Worm (Caenorhabditis elegans) whole organism, L1 larva: ENCODE data around the gene rom-2.

Source experiments
- C04F5.9 ChIP-seq: sonication (generic microtip); optimal IDR thresholded peaks from 2 replicates; lab custom pipeline; 2016; ENCODE audit warnings: missing genetic modification characterization, missing compliant biosample characterization
- C34B4.2 ChIP-seq: sonication (generic microtip); optimal IDR thresholded peaks from 2 replicates; lab custom pipeline; 2017; ENCODE audit warnings: mild to moderate bottlenecking, missing genetic modification characterization, missing compliant biosample characterization
- Y116A8C.19 ChIP-seq: sonication (generic microtip); optimal IDR thresholded peaks from 2 replicates; lab custom pipeline; 2016; ENCODE audit warnings: missing compliant biosample characterization, missing genetic modification characterization, borderline replicate concordance
- aha-1 ChIP-seq: fragments of 150-350 bp; optimal IDR thresholded peaks from 2 replicates; lab custom pipeline; 2014; ENCODE audit warnings: missing biosample characterization, missing genetic modification characterization
- ama-1 ChIP-seq: fragments of 150-350 bp; optimal IDR thresholded peaks from 2 replicates; lab custom pipeline; 2014
- ceh-63 ChIP-seq: fragments of 200-800 bp; sonication (Bioruptor generic); optimal IDR thresholded peaks from 2 replicates; lab custom pipeline; 2018; ENCODE audit warnings: mild to moderate bottlenecking, missing genetic modification characterization, missing compliant biosample characterization
- ceh-8 ChIP-seq: fragments of 200-800 bp; sonication (Bioruptor generic); optimal IDR thresholded peaks from 2 replicates; lab custom pipeline; 2018; ENCODE audit warnings: mild to moderate bottlenecking, missing genetic modification characterization, moderate library complexity, missing compliant biosample characterization
- efl-1 ChIP-seq, 4 experiments: fragments of 150-350 bp; optimal IDR thresholded peaks in 3 of 4; peaks in 1 of 4; 1 replicate in 1 of 4; 2 replicates in 3 of 4; lab custom pipeline; 2014; ENCODE audit warnings: missing biosample characterization in 2 of 4, missing genetic modification characterization in 2 of 4, missing genetic modification reagents in 2 of 4
- elt-2 ChIP-seq: sonication (generic microtip); optimal IDR thresholded peaks from 2 replicates; lab custom pipeline; 2016; ENCODE audit warnings: missing genetic modification characterization, mild to moderate bottlenecking, inconsistent platforms, missing compliant biosample characterization, missing genetic modification reagents
- fkh-10 ChIP-seq: sonication (generic microtip); optimal IDR thresholded peaks from 2 replicates; lab custom pipeline; 2017; ENCODE audit warnings: missing biosample characterization, missing genetic modification reagents, missing genetic modification characterization
- fkh-4 ChIP-seq: sonication (generic microtip); optimal IDR thresholded peaks from 2 replicates; lab custom pipeline; 2016; ENCODE audit warnings: missing compliant biosample characterization, missing genetic modification characterization, borderline replicate concordance
- fkh-8 ChIP-seq: sonication (generic microtip); optimal IDR thresholded peaks from 2 replicates; lab custom pipeline; 2016; ENCODE audit warnings: mild to moderate bottlenecking, missing genetic modification characterization, missing compliant biosample characterization
- grh-1 ChIP-seq: fragments of 200-800 bp; sonication (Bioruptor generic); IDR thresholded peaks from 2 replicates; pipeline ENCODE4 v1.3.6; 2022; ENCODE audit warnings: missing genetic modification reagents, missing genetic modification characterization, missing compliant biosample characterization
- hlh-4 ChIP-seq: sonication (generic microtip); optimal IDR thresholded peaks from 2 replicates; lab custom pipeline; 2016; ENCODE audit warnings: mild to moderate bottlenecking, missing genetic modification characterization, missing compliant biosample characterization
- lin-14 ChIP-seq: fragments of 200-800 bp; sonication (Bioruptor generic); optimal IDR thresholded peaks from 2 replicates; lab custom pipeline; 2018; ENCODE audit warnings: mild to moderate bottlenecking, missing genetic modification characterization, moderate library complexity, missing compliant biosample characterization
- lsy-2 ChIP-seq, 2 experiments: fragments of 150-350 bp; optimal IDR thresholded peaks; 2 replicates each; lab custom pipeline; 2014; ENCODE audit warnings: missing biosample characterization in 2 of 2, missing genetic modification characterization in 2 of 2
- mab-9 ChIP-seq: fragments of 200-800 bp; sonication (Bioruptor generic); IDR thresholded peaks from 2 replicates; pipeline ENCODE4 v1.3.6; 2022; ENCODE audit warnings: missing genetic modification reagents, missing genetic modification characterization, missing compliant biosample characterization
- mdl-1 ChIP-seq, 2 experiments: fragments of 150-350 bp; optimal IDR thresholded peaks; 2 replicates each; lab custom pipeline; 2014 to 2017; ENCODE audit warnings: missing biosample characterization in 2 of 2, missing genetic modification characterization in 2 of 2, inconsistent platforms in 1 of 2
- nhr-12 ChIP-seq: sonication (generic microtip); optimal IDR thresholded peaks from 2 replicates; lab custom pipeline; 2017; ENCODE audit warnings: missing biosample characterization, missing genetic modification characterization
- nhr-19 ChIP-seq: fragments of 200-800 bp; sonication (Bioruptor generic); conservative IDR thresholded peaks from 2 replicates; pipeline ENCODE4 v1.3.6; 2022; ENCODE audit warnings: missing genetic modification characterization, missing compliant biosample characterization
- nhr-20 ChIP-seq: sonication (generic microtip); optimal IDR thresholded peaks from 2 replicates; lab custom pipeline; 2016; ENCODE audit warnings: mild to moderate bottlenecking, missing genetic modification characterization, missing compliant biosample characterization
- nhr-237 ChIP-seq: fragments of 150-350 bp; optimal IDR thresholded peaks from 2 replicates; lab custom pipeline; 2014; ENCODE audit warnings: missing biosample characterization, missing genetic modification characterization
- nhr-47 ChIP-seq: sonication (generic microtip); optimal IDR thresholded peaks from 2 replicates; lab custom pipeline; 2016; ENCODE audit warnings: mild to moderate bottlenecking, missing genetic modification characterization, moderate library complexity, missing compliant biosample characterization
- nhr-71 ChIP-seq: sonication (generic microtip); optimal IDR thresholded peaks from 2 replicates; lab custom pipeline; 2016; ENCODE audit warnings: mild to moderate bottlenecking, missing genetic modification characterization, moderate library complexity, missing compliant biosample characterization
- nhr-84 ChIP-seq: sonication (generic microtip); optimal IDR thresholded peaks from 2 replicates; lab custom pipeline; 2017; ENCODE audit warnings: missing biosample characterization, missing genetic modification characterization
- pax-3 ChIP-seq: fragments of 200-800 bp; sonication (Bioruptor generic); optimal IDR thresholded peaks from 2 replicates; lab custom pipeline; 2018; ENCODE audit warnings: mild to moderate bottlenecking, missing genetic modification characterization, moderate library complexity, missing compliant biosample characterization
- pqm-1 ChIP-seq: sonication (generic microtip); optimal IDR thresholded peaks from 3 replicates; lab custom pipeline; 2017; ENCODE audit warnings: missing biosample characterization, missing genetic modification characterization
- skn-1 ChIP-seq: fragments of 150-350 bp; optimal IDR thresholded peaks from 2 replicates; lab custom pipeline; 2014; ENCODE audit warnings: missing biosample characterization, missing genetic modification characterization
- sox-4 ChIP-seq: sonication (generic microtip); optimal IDR thresholded peaks from 2 replicates; lab custom pipeline; 2016; ENCODE audit warnings: missing genetic modification characterization, missing compliant biosample characterization
- sup-37 ChIP-seq: fragments of 200-800 bp; sonication (Bioruptor generic); optimal IDR thresholded peaks from 2 replicates; lab custom pipeline; 2018; ENCODE audit warnings: mild to moderate bottlenecking, missing genetic modification characterization, missing compliant biosample characterization
- unc-130 ChIP-seq: fragments of 150-350 bp; optimal IDR thresholded peaks from 2 replicates; lab custom pipeline; 2017; ENCODE audit warnings: missing biosample characterization, missing genetic modification characterization, inconsistent platforms
- unc-98 ChIP-seq: fragments of 200-800 bp; sonication (Bioruptor generic); IDR thresholded peaks from 2 replicates; pipeline ENCODE4 v1.3.6; 2022; ENCODE audit warnings: missing genetic modification characterization, missing compliant biosample characterization
- vab-15 ChIP-seq: sonication (generic microtip); optimal IDR thresholded peaks from 2 replicates; lab custom pipeline; 2017; ENCODE audit warnings: missing genotype, mild to moderate bottlenecking, missing genetic modification characterization, missing compliant biosample characterization
- xbp-1 ChIP-seq: sonication (generic microtip); optimal IDR thresholded peaks from 2 replicates; lab custom pipeline; 2016; ENCODE audit warnings: missing genetic modification characterization, missing compliant biosample characterization
- zag-1 ChIP-seq: fragments of 150-350 bp; optimal IDR thresholded peaks from 2 replicates; lab custom pipeline; 2014; ENCODE audit warnings: missing biosample characterization, missing genetic modification characterization
- ztf-11 ChIP-seq, 2 experiments: sonication (generic microtip); optimal IDR thresholded peaks; 2 replicates each; lab custom pipeline; 2016 to 2017; ENCODE audit warnings: missing genetic modification characterization in 2 of 2, missing biosample characterization in 1 of 2, missing compliant biosample characterization in 1 of 2
- ztf-4 ChIP-seq: fragments of 150-350 bp; optimal IDR thresholded peaks from 2 replicates; lab custom pipeline; 2014; ENCODE audit warnings: missing biosample characterization, missing genetic modification characterization

Gene rom-2

ce11 chrIII:9600645-9601044 lies 5.2 kb upstream of the rom-2 start, which contains the start of gene F58A4.2:
Gene F58A4.2 (minus strand): TSS chrIII:9600745.
- peak in 1 of 2 experiments; percentile 79 for TF ChIP-seq efl-1 (optimal IDR thresholded peaks at IDR 0.05; lab: Kevin White, UChicago)
- TF ChIP-seq efl-1 (GFP tag; optimal IDR thresholded peaks at IDR 0.05 in 1 of 2; lab: Kevin White, UChicago), result peak in 1 of 2 experiments; percentile 19
- no peak for TF ChIP-seq sox-4 (tag; lab: Kevin White, UChicago)

- TF ChIP-seq lsy-2 (tag; optimal IDR thresholded peaks at IDR 0.05; lab: Kevin White, UChicago) (no peak), mab-9 (no peak)
These were observed 2.7 kb upstream of the rom-2 start, which contains the start of gene F58A4.1 for ce11 chrIII:9598168-9598567. Gene F58A4.1 (plus strand): TSS chrIII:9598468.

DNA sequence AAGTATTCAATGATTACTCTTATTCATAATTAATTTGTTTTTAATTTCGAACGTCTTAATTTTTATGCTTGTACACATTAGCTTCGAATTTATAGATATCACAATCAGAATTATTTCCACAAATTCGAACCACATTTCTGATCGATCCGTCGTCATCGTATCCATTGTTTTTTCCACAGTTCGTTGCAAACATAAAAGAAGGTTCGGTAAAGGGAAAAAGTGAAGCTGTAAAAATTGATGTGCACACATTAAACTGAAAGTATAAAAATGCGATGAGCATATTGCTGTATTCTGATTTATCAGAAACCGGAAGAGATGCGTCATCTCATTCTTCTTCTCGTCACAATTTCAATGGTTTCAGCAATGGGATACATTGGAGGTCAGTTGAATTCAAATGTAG lies 1.6 kb upstream of the rom-2 start, which contains the start of gene C48B4.12:
Gene C48B4.12 (plus strand): TSS at position 301 of the 400 bp plus-strand sequence.
- TF ChIP-seq pax-3 (tag; lab: Kevin White, UChicago) (no peak), C34B4.2 (tag; lab: Kevin White, UChicago) (no peak), hlh-4 (no peak), ceh-8 (GFP tag; lab: Kevin White, UChicago) (no peak), nhr-84 (tag; lab: Kevin White, UChicago) (no peak), xbp-1 (no peak), C04F5.9 (no peak), nhr-20 (tag; lab: Kevin White, UChicago) (no peak), efl-1 (optimal IDR thresholded peaks at IDR 0.05; lab: Kevin White, UChicago) (no peak), efl-1 (GFP tag; optimal IDR thresholded peaks at IDR 0.05 in 1 of 2; lab: Kevin White, UChicago) (no peak), nhr-47 (tag; lab: Kevin White, UChicago) (no peak), ztf-11 (tag; optimal IDR thresholded peaks at IDR 0.05; lab: Kevin White, UChicago) (no peak), skn-1 (tag; lab: Kevin White, UChicago) (no peak), grh-1 (GFP tag; lab: Robert Waterston, UW) (no peak), aha-1 (tag; lab: Kevin White, UChicago) (no peak), Y116A8C.19 (tag; lab: Kevin White, UChicago) (no peak), pqm-1 (tag; lab: Kevin White, UChicago) (no peak), mdl-1 (tag; optimal IDR thresholded peaks at IDR 0.05; lab: Kevin White, UChicago) (no peak), lsy-2 (tag; optimal IDR thresholded peaks at IDR 0.05; lab: Kevin White, UChicago) (no peak)
- TF ChIP-seq, all 84 proteins: peak for 0

DNA sequence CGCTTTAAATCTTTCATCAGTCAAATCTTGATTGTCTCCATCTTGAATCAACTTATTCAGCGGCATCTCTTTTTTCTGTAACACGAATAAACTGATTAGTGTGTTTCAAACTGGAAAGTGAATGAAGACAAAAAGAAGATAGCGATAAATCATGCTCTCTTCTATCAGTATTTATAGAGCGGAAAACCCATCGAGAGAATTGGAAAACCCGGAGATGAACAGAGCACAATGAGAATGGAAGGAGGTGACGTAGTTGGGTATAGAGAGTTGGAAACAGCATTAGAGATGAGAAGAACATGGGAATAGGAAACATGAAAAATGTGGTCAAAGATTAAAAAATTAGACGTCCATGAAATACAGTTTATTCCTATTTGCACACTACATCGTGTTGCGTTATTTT lies 3.3 kb downstream of the rom-2 start, which contains the start of gene acox-1.5:
Gene acox-1.5 (minus strand): TSS at position 75 of the 400 bp plus-strand sequence.
- TF ChIP-seq elt-2 (tag; lab: Kevin White, UChicago) (peak; percentile 35), hlh-4 (no peak), mdl-1 (tag; optimal IDR thresholded peaks at IDR 0.05; lab: Kevin White, UChicago) (no peak)

DNA sequence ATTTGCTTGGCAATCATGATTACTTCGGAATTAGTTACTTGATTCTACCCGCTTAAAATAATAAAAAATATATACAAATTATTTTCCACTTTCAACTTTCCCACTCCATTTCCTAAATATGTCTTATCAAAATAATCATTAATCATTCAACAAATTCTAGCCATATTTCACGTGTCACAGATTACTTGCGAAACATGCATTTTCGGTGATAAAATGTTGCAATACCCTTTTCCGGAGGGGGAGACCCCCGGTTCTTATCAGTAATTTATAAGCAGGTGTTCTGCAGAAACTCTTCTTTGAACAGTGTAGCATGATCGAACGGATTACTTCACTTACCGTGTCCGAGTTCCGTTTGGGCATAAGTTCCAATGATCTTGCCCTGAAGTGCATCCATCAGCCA lies 5.3 kb downstream of the rom-2 start:
- TF ChIP-seq grh-1 (GFP tag; lab: Robert Waterston, UW) (no peak), mdl-1 (tag; optimal IDR thresholded peaks at IDR 0.05; lab: Kevin White, UChicago) (peak in 1 of 2 experiments; percentile 2), elt-2 (tag; lab: Kevin White, UChicago) (peak; percentile 83)

DNA sequence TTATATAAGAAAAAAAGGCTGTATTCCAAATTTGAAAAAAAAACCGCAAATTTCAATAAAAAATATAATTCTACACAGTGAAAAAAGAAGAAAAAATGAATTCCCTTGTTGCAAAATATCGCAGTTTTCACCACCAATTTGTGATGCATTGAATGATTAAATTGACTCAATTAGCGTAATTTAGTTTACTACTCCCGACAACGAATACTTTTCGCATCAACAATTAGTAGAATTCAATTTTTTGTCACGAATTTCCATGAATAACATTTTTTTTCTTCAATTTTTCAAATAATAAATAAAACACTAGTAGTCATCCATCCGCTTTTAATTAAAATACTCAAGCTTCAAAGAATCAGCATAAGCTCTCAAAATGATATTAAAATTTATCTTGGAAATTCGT lies 10.1 kb downstream of the rom-2 start:
- TF ChIP-seq ama-1 (lab: Kevin White, UChicago) (no peak), nhr-20 (tag; lab: Kevin White, UChicago) (no peak), ceh-8 (GFP tag; lab: Kevin White, UChicago) (peak; percentile 94), ceh-63 (GFP tag; lab: Kevin White, UChicago) (no peak), lsy-2 (tag; optimal IDR thresholded peaks at IDR 0.05; lab: Kevin White, UChicago) (peak; percentile 5 to 29), efl-1 (optimal IDR thresholded peaks at IDR 0.05; lab: Kevin White, UChicago) (no peak), efl-1 (GFP tag; optimal IDR thresholded peaks at IDR 0.05 in 1 of 2; lab: Kevin White, UChicago) (no peak), unc-130 (tag; lab: Kevin White, UChicago) (no peak), unc-98 (no peak), zag-1 (tag; lab: Kevin White, UChicago) (peak; percentile 6), lin-14 (GFP tag; lab: Kevin White, UChicago) (peak; percentile 72), fkh-8 (tag; lab: Kevin White, UChicago) (peak; percentile 38), nhr-71 (tag; lab: Kevin White, UChicago) (peak; percentile 52), vab-15 (tag; lab: Kevin White, UChicago) (no peak), nhr-19 (GFP tag; lab: Robert Waterston, UW) (no peak), fkh-10 (no peak), nhr-237 (tag; lab: Kevin White, UChicago) (no peak), fkh-4 (tag; lab: Kevin White, UChicago) (no peak), sup-37 (GFP tag; lab: Kevin White, UChicago) (no peak), nhr-47 (tag; lab: Kevin White, UChicago) (peak; percentile 36), nhr-12 (tag; lab: Kevin White, UChicago) (no peak), ztf-4 (tag; lab: Kevin White, UChicago) (no peak), hlh-4 (no peak), sox-4 (tag; lab: Kevin White, UChicago) (no peak), Y116A8C.19 (tag; lab: Kevin White, UChicago) (no peak)
- TF ChIP-seq, all 84 proteins: peak for 7
